Fruit fly (Drosophila melanogaster): Measurements from ENCODE around the gene CG15369.

Gene CG15369

DNA sequence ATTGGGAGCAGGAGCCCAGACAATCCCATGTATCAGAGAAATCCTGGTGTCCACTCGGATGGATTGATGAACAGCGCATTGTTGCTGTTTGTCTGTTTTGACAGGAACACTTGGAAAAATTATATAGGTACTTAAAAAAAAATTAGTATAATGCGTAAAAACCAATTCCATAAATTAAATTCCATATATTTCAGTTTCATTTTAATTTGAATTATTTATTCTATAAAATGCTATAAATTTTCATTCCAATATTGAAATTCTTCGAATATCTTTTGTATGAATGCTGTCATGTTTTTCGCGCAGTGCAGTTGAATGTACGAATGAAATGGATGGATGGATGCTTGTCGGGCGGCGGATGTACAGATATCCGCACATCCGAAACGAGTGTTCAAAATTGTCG is 5.9 kb upstream of the CG15369 start, which contains the start of gene SmydA-9:
SmydA-9 (minus strand) TSS at position 101 of the 400 bp plus-strand sequence.
- TF ChIP-seq CG14711 (tag; optimal IDR thresholded peaks at IDR 0.05), result no peak
- TF ChIP-seq bab1 (GFP tag; optimal IDR thresholded peaks at IDR 0.05), result no peak
- no peak for TF ChIP-seq tj (GFP tag; optimal IDR thresholded peaks at IDR 0.05)
- TF ChIP-seq cic (GFP tag; optimal IDR thresholded peaks at IDR 0.05), result no peak
- TF ChIP-seq Mnt (GFP tag; optimal IDR thresholded peaks at IDR 0.05), result no peak
- no peak for TF ChIP-seq toe (GFP tag; optimal IDR thresholded peaks at IDR 0.05)
- no peak for TF ChIP-seq CG7101 (tag; optimal IDR thresholded peaks at IDR 0.05)
- TF ChIP-seq cnc (optimal IDR thresholded peaks at IDR 0.05), result no peak
- TF ChIP-seq Crg-1 (GFP tag; optimal IDR thresholded peaks at IDR 0.05), result no peak
- no peak for TF ChIP-seq ovo (GFP tag; optimal IDR thresholded peaks at IDR 0.05)
- TF ChIP-seq kay (GFP tag; ENCODE audit: borderline replicate concordance), result no peak
- no peak for TF ChIP-seq Hr96 (GFP tag; optimal IDR thresholded peaks at IDR 0.05)
- TF ChIP-seq CG7045 (GFP tag; optimal IDR thresholded peaks at IDR 0.05), result no peak
- TF ChIP-seq CG1620 (GFP tag; optimal IDR thresholded peaks at IDR 0.05), result no peak
- no peak for TF ChIP-seq CG12768 (GFP tag; optimal IDR thresholded peaks at IDR 0.05)

DNA sequence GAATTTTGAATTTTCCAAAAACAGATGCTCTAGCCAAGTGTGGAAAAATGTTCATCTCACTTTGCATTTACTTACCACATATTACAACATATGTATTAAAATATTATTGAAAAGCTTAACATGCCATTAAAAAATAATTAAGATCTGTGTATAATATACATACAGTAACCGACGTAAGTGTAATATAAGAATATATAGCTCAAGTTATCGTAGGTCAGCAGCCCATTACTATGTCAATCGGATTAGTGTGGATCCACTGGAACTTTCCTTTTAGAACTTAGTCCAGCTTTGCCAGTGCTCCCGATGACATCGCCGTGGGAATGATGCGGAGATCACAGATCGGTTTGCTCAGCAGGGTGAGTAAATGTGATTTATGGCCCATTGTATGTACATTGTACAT is 2.1 kb upstream of the CG15369 start, which contains the start of gene Obp8a:
Obp8a (plus strand) TSS at position 301 of the 400 bp plus-strand sequence.
- TF ChIP-seq Hr96 (GFP tag; optimal IDR thresholded peaks at IDR 0.05), result no peak
- no peak for TF ChIP-seq Mnt (GFP tag; optimal IDR thresholded peaks at IDR 0.05)
- TF ChIP-seq CG7101 (tag; optimal IDR thresholded peaks at IDR 0.05), result no peak
- TF ChIP-seq CG1620 (GFP tag; optimal IDR thresholded peaks at IDR 0.05), result no peak
- TF ChIP-seq CG5204 (GFP tag; optimal IDR thresholded peaks at IDR 0.05), result no peak
- TF ChIP-seq toe (GFP tag; optimal IDR thresholded peaks at IDR 0.05), result no peak
- no peak for TF ChIP-seq Crg-1 (GFP tag; optimal IDR thresholded peaks at IDR 0.05)
- no peak for TF ChIP-seq pad (GFP tag; optimal IDR thresholded peaks at IDR 0.05)
- TF ChIP-seq cic (GFP tag; optimal IDR thresholded peaks at IDR 0.05), result no peak
- no peak for TF ChIP-seq CG33017 (tag; optimal IDR thresholded peaks at IDR 0.05)
- TF ChIP-seq CG12768 (GFP tag; optimal IDR thresholded peaks at IDR 0.05), result no peak
- TF ChIP-seq cnc (optimal IDR thresholded peaks at IDR 0.05), result no peak
- no peak for TF ChIP-seq CG7045 (GFP tag; optimal IDR thresholded peaks at IDR 0.05)
- TF ChIP-seq CG14711 (tag; optimal IDR thresholded peaks at IDR 0.05), result no peak

DNA sequence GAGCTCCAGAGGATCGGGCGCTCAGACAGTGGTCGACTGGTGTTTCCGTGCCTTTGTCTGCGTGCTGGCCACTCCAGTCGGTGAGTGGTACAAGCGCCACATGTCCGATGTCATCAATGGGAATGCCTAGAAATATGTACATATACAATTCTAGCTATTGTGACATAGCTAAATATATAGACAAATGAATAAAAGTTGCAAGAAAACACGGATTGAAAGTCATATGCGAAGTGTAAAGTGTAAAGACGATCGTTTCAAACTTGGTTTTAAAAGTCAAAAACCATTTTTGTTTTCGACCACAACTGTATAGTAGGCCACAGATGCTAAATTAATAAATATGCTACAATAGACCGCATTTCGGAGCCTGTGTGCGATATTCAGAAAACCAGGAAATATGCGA is 1.2 kb upstream of the CG15369 start, which contains the start of gene CG15368:
CG15368 (plus strand) TSS at position 301 of the 400 bp plus-strand sequence.
- TF ChIP-seq CG33017 (tag; optimal IDR thresholded peaks at IDR 0.05) (no peak), CG7045 (GFP tag; optimal IDR thresholded peaks at IDR 0.05) (no peak), Mnt (GFP tag; optimal IDR thresholded peaks at IDR 0.05) (no peak), CG7101 (tag; optimal IDR thresholded peaks at IDR 0.05) (no peak), ovo (GFP tag; optimal IDR thresholded peaks at IDR 0.05) (no peak), CG12768 (GFP tag; optimal IDR thresholded peaks at IDR 0.05) (no peak), pad (GFP tag; optimal IDR thresholded peaks at IDR 0.05) (no peak), Crg-1 (GFP tag; optimal IDR thresholded peaks at IDR 0.05) (no peak), tj (GFP tag; optimal IDR thresholded peaks at IDR 0.05) (no peak), Clk (GFP tag; optimal IDR thresholded peaks at IDR 0.05) (no peak)

DNA sequence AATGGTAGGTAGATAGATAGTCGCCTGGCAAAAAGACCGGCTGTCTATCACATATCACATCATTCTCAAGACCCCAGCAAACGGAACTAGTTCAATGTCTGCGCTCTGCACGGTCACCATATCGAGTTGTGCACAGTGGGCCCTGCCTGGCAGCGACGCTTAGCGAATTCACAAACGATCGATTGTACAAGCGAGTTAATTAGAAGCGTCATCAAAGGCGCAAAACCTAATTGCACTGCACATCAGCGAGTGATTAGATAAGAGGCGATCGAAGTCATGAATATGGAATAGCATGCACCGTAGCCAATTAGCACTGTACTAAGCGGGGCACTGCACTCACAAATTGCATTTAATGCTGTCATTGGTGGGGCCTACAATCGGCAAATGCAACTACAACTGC is 3.8 kb downstream of the CG15369 start:
- TF ChIP-seq CG11617 (GFP tag; optimal IDR thresholded peaks at IDR 0.05) (no peak), pad (GFP tag; optimal IDR thresholded peaks at IDR 0.05) (no peak), CG7101 (tag; optimal IDR thresholded peaks at IDR 0.05) (no peak), ovo (GFP tag; optimal IDR thresholded peaks at IDR 0.05) (no peak), Crg-1 (GFP tag; optimal IDR thresholded peaks at IDR 0.05) (no peak), tj (GFP tag; optimal IDR thresholded peaks at IDR 0.05) (no peak), CG33017 (tag; optimal IDR thresholded peaks at IDR 0.05) (peak; percentile 9), toe (GFP tag; optimal IDR thresholded peaks at IDR 0.05) (no peak), CG7045 (GFP tag; optimal IDR thresholded peaks at IDR 0.05) (no peak), bab1 (GFP tag; optimal IDR thresholded peaks at IDR 0.05) (peak; percentile 26), Mnt (GFP tag; optimal IDR thresholded peaks at IDR 0.05) (no peak), Clk (GFP tag; optimal IDR thresholded peaks at IDR 0.05) (no peak), CG12768 (GFP tag; optimal IDR thresholded peaks at IDR 0.05) (no peak), cnc (optimal IDR thresholded peaks at IDR 0.05) (no peak), Hr96 (GFP tag; optimal IDR thresholded peaks at IDR 0.05) (no peak)

DNA sequence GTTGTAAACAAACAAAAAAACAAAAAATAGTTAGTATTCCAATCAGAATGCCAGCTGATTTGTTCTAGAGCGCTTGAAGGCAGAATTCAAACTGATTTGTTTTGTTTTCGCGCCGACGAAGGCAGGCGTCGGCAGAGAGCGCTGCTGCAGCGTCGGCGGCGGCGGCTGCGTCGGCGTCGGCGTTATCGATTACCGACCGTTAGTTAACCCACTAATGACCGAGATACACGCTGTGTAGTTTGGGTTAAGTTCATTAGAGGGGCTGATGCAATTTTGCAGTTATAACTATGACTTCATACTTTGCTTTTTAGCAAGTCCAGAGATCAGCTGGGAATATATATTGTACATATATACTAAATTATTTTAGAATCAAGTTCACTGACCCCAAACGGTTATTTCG is 6.5 kb downstream of the CG15369 start, which contains the start of gene t:
t (minus strand) TSS at position 76 of the 400 bp plus-strand sequence.
- peak; percentile 17 for TF ChIP-seq CG5204 (GFP tag; optimal IDR thresholded peaks at IDR 0.05)
- no peak for TF ChIP-seq bab1 (GFP tag; optimal IDR thresholded peaks at IDR 0.05)

DNA sequence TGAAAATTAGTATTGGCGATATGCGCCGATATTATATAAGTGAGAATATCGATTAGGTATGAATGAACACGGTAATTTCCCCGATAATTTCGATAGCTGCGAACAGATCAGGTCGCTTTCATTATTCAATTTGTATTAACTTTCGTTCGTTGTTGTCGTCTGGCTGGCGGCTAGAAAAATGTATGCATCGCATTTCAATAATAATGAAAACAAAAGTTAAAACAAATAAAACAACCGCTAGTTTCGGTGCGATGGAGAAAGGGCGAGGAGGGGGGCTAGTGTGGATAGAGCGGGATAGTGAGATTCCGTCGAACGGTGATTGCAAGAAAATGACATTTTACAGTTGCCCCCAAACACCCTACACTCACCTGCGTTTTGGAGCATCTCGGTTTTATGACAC is 7.8 kb downstream of the CG15369 start:
- TF ChIP-seq ovo (GFP tag; optimal IDR thresholded peaks at IDR 0.05) (peak; percentile 30), bab1 (GFP tag; optimal IDR thresholded peaks at IDR 0.05) (no peak)

DNA sequence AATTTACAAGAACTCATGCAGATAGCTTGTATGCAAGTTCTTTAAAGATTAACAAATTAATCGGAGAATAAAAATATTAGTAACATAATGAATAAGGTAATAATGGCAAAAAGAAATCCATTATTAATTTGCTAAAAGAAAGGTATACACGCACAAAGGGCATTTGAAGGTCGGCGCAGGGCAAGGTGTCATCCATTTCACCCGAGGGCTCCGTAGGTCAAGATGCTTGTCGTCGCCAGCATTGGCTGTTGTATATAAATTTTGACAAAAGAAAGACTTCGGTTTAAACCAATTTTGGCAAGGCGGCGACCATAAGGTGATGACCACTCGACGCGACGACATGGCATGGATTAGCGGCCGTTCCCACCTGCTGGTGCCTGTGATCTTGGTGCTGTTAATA is 8.5 kb downstream of the CG15369 start, which contains the start of gene CG15370:
CG15370 (plus strand) TSS at position 301 of the 400 bp plus-strand sequence.
- no peak for TF ChIP-seq Clk (GFP tag; optimal IDR thresholded peaks at IDR 0.05)
- TF ChIP-seq ovo (GFP tag; optimal IDR thresholded peaks at IDR 0.05), result no peak
- TF ChIP-seq Mnt (GFP tag; optimal IDR thresholded peaks at IDR 0.05), result no peak
